Worm (Caenorhabditis elegans) whole organism, early embryonic: ENCODE measurements around the gene sru-22.

Experiments
- B0310.2 ChIP-seq: sonication (generic microtip); optimal IDR thresholded peaks from 2 replicates; lab custom pipeline; 2016; ENCODE audit warnings: mild to moderate bottlenecking, missing genetic modification characterization, missing compliant biosample characterization
- F13C5.2 ChIP-seq: sonication (generic microtip); optimal IDR thresholded peaks from 2 replicates; lab custom pipeline; 2017; ENCODE audit warnings: mild to moderate bottlenecking, missing genetic modification characterization, inconsistent platforms, missing compliant biosample characterization
- aly-1 ChIP-seq: sonication (generic microtip); optimal IDR thresholded peaks from 2 replicates; lab custom pipeline; 2016; ENCODE audit warnings: missing genetic modification characterization, missing compliant biosample characterization
- ama-1 ChIP-seq: fragments of 150-350 bp; optimal IDR thresholded peaks from 2 replicates; lab custom pipeline; 2014
- ceh-13 ChIP-seq: fragments of 200-800 bp; sonication (Bioruptor generic); optimal IDR thresholded peaks from 2 replicates; lab custom pipeline; 2018; ENCODE audit warnings: mild to moderate bottlenecking, missing genetic modification characterization, missing compliant biosample characterization
- ceh-36 ChIP-seq: sonication (generic microtip); optimal IDR thresholded peaks from 2 replicates; lab custom pipeline; 2016; ENCODE audit warnings: missing genetic modification characterization, inconsistent platforms, missing compliant biosample characterization
- ets-7 ChIP-seq: sonication (generic microtip); optimal IDR thresholded peaks from 2 replicates; lab custom pipeline; 2016; ENCODE audit warnings: missing genotype, missing genetic modification characterization, missing compliant biosample characterization
- flt-1 ChIP-seq: fragments of 200-800 bp; sonication (Bioruptor generic); IDR thresholded peaks from 2 replicates; pipeline ENCODE4 v1.3.6; 2022; ENCODE audit warnings: missing genetic modification characterization, missing compliant biosample characterization
- hmbx-1 ChIP-seq: sonication (generic microtip); optimal IDR thresholded peaks from 2 replicates; lab custom pipeline; 2016; ENCODE audit warnings: mild to moderate bottlenecking, missing genetic modification characterization, missing compliant biosample characterization
- hmg-4 ChIP-seq: fragments of 200-800 bp; sonication (Bioruptor generic); optimal IDR thresholded peaks from 2 replicates; lab custom pipeline; 2018; ENCODE audit warnings: mild to moderate bottlenecking, missing genetic modification characterization, missing compliant biosample characterization
- hnd-1 ChIP-seq: sonication (generic microtip); optimal IDR thresholded peaks from 2 replicates; lab custom pipeline; 2016; ENCODE audit warnings: missing genetic modification characterization, missing compliant biosample characterization
- pes-1 ChIP-seq: fragments of 200-800 bp; sonication (Bioruptor generic); IDR thresholded peaks from 2 replicates; pipeline ENCODE4 v1.3.6; 2022; ENCODE audit warnings: missing genetic modification reagents, missing genetic modification characterization, missing compliant biosample characterization
- scrt-1 ChIP-seq: fragments of 200-800 bp; sonication (Bioruptor generic); IDR thresholded peaks from 2 replicates; pipeline ENCODE4 v1.3.6; 2022; ENCODE audit warnings: missing genetic modification characterization, missing compliant biosample characterization
- sea-1 ChIP-seq: fragments of 200-800 bp; sonication (Bioruptor generic); conservative IDR thresholded peaks from 2 replicates; pipeline ENCODE4 v1.3.6; 2022; ENCODE audit warnings: missing genetic modification characterization, missing compliant biosample characterization
- tbx-11 ChIP-seq: fragments of 200-800 bp; sonication (Bioruptor generic); IDR thresholded peaks from 2 replicates; pipeline ENCODE4 v1.3.6; 2022; ENCODE audit warnings: missing genetic modification characterization, missing compliant biosample characterization
- tbx-37 ChIP-seq: fragments of 200-800 bp; sonication (Bioruptor generic); conservative IDR thresholded peaks from 2 replicates; pipeline ENCODE4 v1.3.6; 2022; ENCODE audit warnings: missing genetic modification reagents, missing genetic modification characterization, missing compliant biosample characterization
- tra-4 ChIP-seq: sonication (generic microtip); optimal IDR thresholded peaks from 2 replicates; lab custom pipeline; 2017; ENCODE audit warnings: missing genetic modification characterization, missing compliant biosample characterization

Gene sru-22

DNA sequence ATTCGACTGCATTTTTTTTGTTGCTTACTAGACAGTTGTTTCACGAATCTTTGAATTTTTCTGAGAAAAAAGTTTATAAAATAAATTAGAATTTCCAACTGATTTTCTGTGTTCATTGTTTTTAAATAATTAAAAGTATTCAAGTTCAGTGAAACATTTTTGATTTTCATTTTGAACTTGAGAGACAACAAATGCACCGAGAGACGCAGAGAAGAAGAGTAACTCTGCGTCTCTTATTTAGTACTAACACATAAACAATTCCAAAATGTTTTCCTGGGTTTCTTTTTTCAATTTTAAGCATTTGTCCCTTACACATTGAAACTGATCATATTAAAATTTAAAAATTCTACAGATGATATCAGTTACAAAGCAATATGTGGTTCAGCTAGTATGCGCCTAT, 15.3 kb downstream of the sru-22 start:
- TF ChIP-seq pes-1 (no peak), tbx-37 (GFP tag; lab: Robert Waterston, UW) (no peak), sea-1 (GFP tag; lab: Robert Waterston, UW) (no peak), hmg-4 (GFP tag; lab: Kevin White, UChicago) (no peak), aly-1 (no peak), flt-1 (no peak), tbx-11 (no peak), hmbx-1 (no peak), ceh-36 (tag; lab: Kevin White, UChicago) (no peak), F13C5.2 (tag; lab: Kevin White, UChicago) (no peak), scrt-1 (GFP tag; lab: Robert Waterston, UW) (no peak), B0310.2 (no peak)

DNA sequence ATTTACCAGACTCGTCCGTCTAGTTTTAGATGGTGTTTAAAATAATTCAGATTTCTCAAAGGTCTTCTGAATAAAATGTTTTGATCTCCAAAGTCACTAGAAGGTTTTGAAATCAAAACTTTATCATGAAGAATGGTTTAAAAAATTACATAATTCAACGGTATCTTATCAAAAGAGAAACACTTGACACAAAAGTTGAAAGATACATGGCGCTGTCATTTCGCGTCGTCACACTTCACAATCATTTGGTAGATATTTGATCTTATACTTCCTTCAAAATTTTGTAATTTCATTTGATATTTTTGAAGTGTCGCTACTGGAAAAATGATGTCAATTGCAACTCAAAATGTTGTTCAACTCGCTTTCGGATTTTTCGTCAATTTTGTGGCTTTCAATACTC, 17.6 kb downstream of the sru-22 start, which contains the start of gene F36G9.3:
Gene F36G9.3 (plus strand): TSS at position 301 of the 400 bp plus-strand sequence.
- no peak for TF ChIP-seq F13C5.2 (tag; lab: Kevin White, UChicago)
- TF ChIP-seq tbx-37 (GFP tag; lab: Robert Waterston, UW): no peak
- TF ChIP-seq ets-7 (tag; lab: Kevin White, UChicago): no peak
- no peak for TF ChIP-seq B0310.2

DNA sequence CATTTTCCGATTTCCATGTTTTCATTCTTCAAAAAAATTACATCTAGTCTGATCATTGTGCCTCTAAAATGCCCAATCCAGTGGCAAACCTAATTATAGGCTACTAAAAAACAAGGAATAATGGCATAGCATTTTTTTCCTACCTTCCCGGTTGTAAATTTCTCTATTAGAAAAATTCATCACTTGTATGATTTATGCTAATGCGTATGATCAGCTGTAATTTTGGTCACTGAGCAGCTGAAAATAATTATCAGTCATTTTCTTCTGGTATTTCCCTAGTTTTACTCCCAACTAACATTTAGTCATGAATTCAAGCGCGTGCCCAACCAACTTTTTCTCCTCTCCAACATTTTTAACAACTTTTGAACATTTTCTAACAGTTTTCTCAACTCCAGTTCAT, 19.2 kb downstream of the sru-22 start, which contains the start of gene srh-186:
Gene srh-186 (plus strand): TSS at position 301 of the 400 bp plus-strand sequence.
- TF ChIP-seq tbx-11 (no peak), scrt-1 (GFP tag; lab: Robert Waterston, UW) (no peak), ceh-36 (tag; lab: Kevin White, UChicago) (no peak), ets-7 (tag; lab: Kevin White, UChicago) (no peak), hnd-1 (tag; lab: Kevin White, UChicago) (no peak), sea-1 (GFP tag; lab: Robert Waterston, UW) (no peak), ceh-13 (GFP tag; lab: Kevin White, UChicago) (no peak), tbx-37 (GFP tag; lab: Robert Waterston, UW) (no peak), hmbx-1 (no peak)

ce11 chrV:15954932-15955331, 19.8 kb downstream of the sru-22 start, which contains the start of gene srw-57:
srw-57 (minus strand) TSS chrV:15955032.
- no peak for TF ChIP-seq hmbx-1
- no peak for TF ChIP-seq ceh-13 (GFP tag; lab: Kevin White, UChicago)
- TF ChIP-seq F13C5.2 (tag; lab: Kevin White, UChicago): no peak
- TF ChIP-seq B0310.2: no peak
- TF ChIP-seq aly-1: no peak
- TF ChIP-seq flt-1: no peak
- no peak for TF ChIP-seq ceh-36 (tag; lab: Kevin White, UChicago)

DNA sequence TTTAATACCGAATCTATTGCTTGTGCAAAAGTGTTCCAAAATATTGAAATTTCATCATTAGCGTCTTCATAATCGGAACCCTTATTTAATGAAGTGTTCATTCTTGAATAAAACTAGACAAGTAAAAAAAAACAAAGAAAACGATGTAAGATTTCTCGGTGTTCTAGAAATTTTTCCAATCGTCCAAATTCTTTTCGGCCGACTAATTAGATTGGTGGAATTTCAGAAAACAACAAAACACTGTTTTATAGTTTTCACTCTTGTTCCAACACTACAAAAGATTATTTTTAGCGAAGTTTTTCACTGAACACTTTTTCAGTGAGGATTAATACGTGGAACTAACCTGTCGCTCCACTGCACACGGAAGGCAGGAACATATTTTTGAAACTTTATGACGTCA, 22.0 kb downstream of the sru-22 start, which contains the start of gene srw-56:
Gene srw-56 (minus strand): TSS at position 101 of the 400 bp plus-strand sequence.
- TF ChIP-seq flt-1 (no peak), aly-1 (no peak), hmg-4 (GFP tag; lab: Kevin White, UChicago) (no peak), hmbx-1 (no peak), F13C5.2 (tag; lab: Kevin White, UChicago) (no peak), ceh-13 (GFP tag; lab: Kevin White, UChicago) (no peak), tra-4 (no peak), tbx-11 (no peak), B0310.2 (no peak), tbx-37 (GFP tag; lab: Robert Waterston, UW) (no peak), scrt-1 (GFP tag; lab: Robert Waterston, UW) (no peak), ama-1 (lab: Kevin White, UChicago) (no peak), pes-1 (no peak), sea-1 (GFP tag; lab: Robert Waterston, UW) (no peak), ets-7 (tag; lab: Kevin White, UChicago) (no peak), hnd-1 (tag; lab: Kevin White, UChicago) (no peak), ceh-36 (tag; lab: Kevin White, UChicago) (no peak)

ce11 chrV:15950903-15951302, 23.8 kb downstream of the sru-22 start, which contains the start of gene srw-59:
srw-59 (minus strand) TSS chrV:15951003.
- TF ChIP-seq B0310.2 (no peak), ets-7 (tag; lab: Kevin White, UChicago) (no peak)

ce11 chrV:15943125-15943524, 31.6 kb downstream of the sru-22 start, which contains the start of gene srw-53:
srw-53 (plus strand) TSS chrV:15943425.
- TF ChIP-seq hmg-4 (GFP tag; lab: Kevin White, UChicago) (no peak), tbx-11 (no peak), ceh-13 (GFP tag; lab: Kevin White, UChicago) (no peak), tra-4 (no peak), pes-1 (no peak), aly-1 (no peak), tbx-37 (GFP tag; lab: Robert Waterston, UW) (no peak), B0310.2 (no peak), F13C5.2 (tag; lab: Kevin White, UChicago) (no peak), scrt-1 (GFP tag; lab: Robert Waterston, UW) (no peak)

DNA sequence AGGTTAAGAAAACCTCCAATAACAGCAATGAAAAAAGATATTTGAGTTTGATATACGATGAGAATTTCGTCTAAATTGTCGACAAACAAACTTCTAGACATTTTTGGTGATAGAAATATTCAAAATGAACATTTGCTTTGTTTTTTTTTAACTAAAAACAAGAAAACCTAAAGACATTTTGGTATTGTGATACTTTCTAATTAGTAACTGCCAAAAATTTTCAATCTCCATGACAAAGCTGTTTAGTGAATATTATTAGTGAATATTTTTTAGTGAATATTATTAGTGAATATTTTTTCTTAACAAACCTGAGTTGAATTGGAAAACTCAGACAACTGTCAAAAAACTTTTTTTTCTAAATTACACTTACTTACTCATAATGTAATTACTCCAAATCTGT, 34.5 kb downstream of the sru-22 start, which contains the start of gene srw-55:
Gene srw-55 (minus strand): TSS at position 101 of the 400 bp plus-strand sequence.
- TF ChIP-seq hmbx-1: no peak
- TF ChIP-seq tbx-37 (GFP tag; lab: Robert Waterston, UW): no peak
- TF ChIP-seq ets-7 (tag; lab: Kevin White, UChicago): no peak
- no peak for TF ChIP-seq aly-1
- TF ChIP-seq pes-1: no peak

ce11 chrV:15932390-15932789, 42.3 kb downstream of the sru-22 start, which contains the start of gene srw-26:
srw-26 (minus strand) TSS chrV:15932490.
- TF ChIP-seq sea-1 (GFP tag; lab: Robert Waterston, UW): no peak
- no peak for TF ChIP-seq aly-1
- no peak for TF ChIP-seq hmg-4 (GFP tag; lab: Kevin White, UChicago)
- TF ChIP-seq ets-7 (tag; lab: Kevin White, UChicago): no peak
- no peak for TF ChIP-seq ceh-13 (GFP tag; lab: Kevin White, UChicago)
- no peak for TF ChIP-seq pes-1
- no peak for TF ChIP-seq tbx-11
- TF ChIP-seq hnd-1 (tag; lab: Kevin White, UChicago): no peak
- TF ChIP-seq tbx-37 (GFP tag; lab: Robert Waterston, UW): no peak
- no peak for TF ChIP-seq scrt-1 (GFP tag; lab: Robert Waterston, UW)
- TF ChIP-seq hmbx-1: no peak
- TF ChIP-seq ama-1 (lab: Kevin White, UChicago): no peak
- no peak for TF ChIP-seq tra-4
